Fruit fly (Drosophila melanogaster) whole organism, adult: ENCODE measurements around the gene faf.
A peak's percentile ranks its signal among the peaks of the same experiment; 100 is the strongest.

Source experiments
- CG11617 ChIP-seq: fragments of 200-800 bp; sonication (Bioruptor generic); optimal IDR thresholded peaks from 2 replicates; lab custom pipeline; 2017; ENCODE audit warnings: mild to moderate bottlenecking, missing biosample characterization, missing genetic modification reagents, missing genetic modification characterization
- CG12768 ChIP-seq: fragments of 200-800 bp; sonication (Bioruptor generic); optimal IDR thresholded peaks from 2 replicates; lab custom pipeline; 2017; ENCODE audit warnings: missing biosample characterization, missing genetic modification characterization, mild to moderate bottlenecking, moderate library complexity, missing genetic modification reagents
- CG14711 ChIP-seq: fragments of 200-800 bp; sonication (Bioruptor generic); optimal IDR thresholded peaks from 2 replicates; lab custom pipeline; 2018; ENCODE audit warnings: missing biosample characterization, mild to moderate bottlenecking, missing genetic modification characterization, moderate library complexity
- CG1620 ChIP-seq: fragments of 200-800 bp; sonication (Bioruptor generic); optimal IDR thresholded peaks from 2 replicates; lab custom pipeline; 2016; ENCODE audit warnings: missing biosample characterization, missing genetic modification characterization
- CG33017 ChIP-seq: fragments of 200-800 bp; sonication (Bioruptor generic); optimal IDR thresholded peaks from 2 replicates; lab custom pipeline; 2018; ENCODE audit warnings: missing biosample characterization, mild to moderate bottlenecking, missing genetic modification characterization, moderate library complexity
- CG5204 ChIP-seq: fragments of 200-800 bp; sonication (Bioruptor generic); optimal IDR thresholded peaks from 2 replicates; lab custom pipeline; 2016; ENCODE audit warnings: missing biosample characterization, missing genetic modification characterization
- CG7045 ChIP-seq: fragments of 200-800 bp; sonication (Bioruptor generic); optimal IDR thresholded peaks from 2 replicates; lab custom pipeline; 2017; ENCODE audit warnings: missing biosample characterization, mild to moderate bottlenecking, missing genetic modification characterization
- CG7101 ChIP-seq: fragments of 200-800 bp; sonication (Bioruptor generic); optimal IDR thresholded peaks from 2 replicates; lab custom pipeline; 2018; ENCODE audit warnings: missing biosample characterization, mild to moderate bottlenecking, missing genetic modification characterization, moderate library complexity
- Clk ChIP-seq: fragments of 200-800 bp; sonication (Bioruptor generic); optimal IDR thresholded peaks from 2 replicates; lab custom pipeline; 2017; ENCODE audit warnings: missing biosample characterization, missing genetic modification characterization
- Crg-1 ChIP-seq: fragments of 200-800 bp; sonication (Bioruptor generic); optimal IDR thresholded peaks from 2 replicates; lab custom pipeline; 2016; ENCODE audit warnings: missing biosample characterization, missing genetic modification characterization
- Hr96 ChIP-seq: fragments of 200-800 bp; sonication (Bioruptor generic); optimal IDR thresholded peaks from 2 replicates; lab custom pipeline; 2016; ENCODE audit warnings: missing biosample characterization, missing genetic modification characterization
- Mnt ChIP-seq: fragments of 200-800 bp; sonication (Bioruptor generic); optimal IDR thresholded peaks from 2 replicates; lab custom pipeline; 2016; ENCODE audit warnings: missing biosample characterization, mild to moderate bottlenecking, missing genetic modification characterization
- bab1 ChIP-seq: fragments of 200-800 bp; sonication (Bioruptor generic); optimal IDR thresholded peaks from 3 replicates; lab custom pipeline; 2019; ENCODE audit warnings: missing biosample characterization, mild to moderate bottlenecking, missing genetic modification characterization, moderate library complexity
- cic ChIP-seq: fragments of 200-800 bp; sonication (Bioruptor generic); optimal IDR thresholded peaks from 2 replicates; lab custom pipeline; 2017; ENCODE audit warnings: missing biosample characterization, mild to moderate bottlenecking, missing genetic modification characterization, moderate library complexity
- cnc ChIP-seq, 2 experiments: fragments of >200 bp; optimal IDR thresholded peaks; 2 replicates each; lab custom pipeline; 2017
- kay ChIP-seq: fragments of 200-800 bp; sonication (Bioruptor generic); peaks from one replicate; lab custom pipeline; 2016; ENCODE audit warnings: missing biosample characterization, missing genetic modification characterization, borderline replicate concordance
- ovo ChIP-seq: fragments of 200-800 bp; sonication (Bioruptor generic); optimal IDR thresholded peaks from 2 replicates; lab custom pipeline; 2016; ENCODE audit warnings: missing biosample characterization, missing genetic modification characterization
- pad ChIP-seq: fragments of 200-800 bp; sonication (Bioruptor generic); optimal IDR thresholded peaks from 3 replicates; lab custom pipeline; 2017; ENCODE audit warnings: missing biosample characterization, missing genetic modification characterization, mild to moderate bottlenecking, moderate library complexity, missing genetic modification reagents
- tj ChIP-seq: fragments of 200-800 bp; sonication (Bioruptor generic); optimal IDR thresholded peaks from 3 replicates; lab custom pipeline; 2017; ENCODE audit warnings: missing biosample characterization, mild to moderate bottlenecking, missing genetic modification characterization, moderate library complexity
- toe ChIP-seq: fragments of 200-800 bp; sonication (Bioruptor generic); optimal IDR thresholded peaks from 2 replicates; lab custom pipeline; 2016; ENCODE audit warnings: missing biosample characterization, missing genetic modification characterization

faf gene

DNA sequence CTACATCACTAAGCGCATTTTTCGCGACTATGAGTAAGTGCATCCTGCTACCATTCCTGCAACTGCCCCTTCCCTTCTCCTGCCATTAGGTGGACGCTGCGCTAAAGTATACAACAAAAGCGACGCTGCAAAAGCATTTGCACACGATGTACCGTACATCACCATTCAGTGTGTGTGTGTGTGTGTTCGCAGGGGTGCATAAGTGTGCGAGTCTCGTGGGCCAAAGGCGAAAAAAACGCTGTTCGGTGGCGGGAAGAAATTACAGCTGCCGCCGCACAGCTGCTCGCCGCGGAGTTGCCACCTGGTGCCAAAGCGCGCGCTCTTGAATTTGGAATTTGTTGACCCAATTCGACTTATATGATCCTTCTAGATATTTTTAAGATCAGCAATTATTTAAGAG, 17.6 kb downstream of the faf start:
- TF ChIP-seq Mnt (GFP tag; lab: Kevin White, UChicago), result peak; percentile 94
- TF ChIP-seq CG7101 (tag; lab: Kevin White, UChicago), result no peak
- TF ChIP-seq tj (GFP tag; lab: Kevin White, UChicago), result no peak
- TF ChIP-seq CG12768, result no peak
- no peak for TF ChIP-seq CG5204
- TF ChIP-seq kay (GFP tag; lab: Kevin White, UChicago), result no peak
- TF ChIP-seq CG11617 (GFP tag; lab: Kevin White, UChicago), result no peak
- TF ChIP-seq cic (GFP tag; lab: Kevin White, UChicago), result peak; percentile 43
- peak; percentile 12 for TF ChIP-seq ovo (GFP tag; lab: Kevin White, UChicago)
- peak; percentile 66 for TF ChIP-seq bab1 (GFP tag; lab: Kevin White, UChicago)

DNA sequence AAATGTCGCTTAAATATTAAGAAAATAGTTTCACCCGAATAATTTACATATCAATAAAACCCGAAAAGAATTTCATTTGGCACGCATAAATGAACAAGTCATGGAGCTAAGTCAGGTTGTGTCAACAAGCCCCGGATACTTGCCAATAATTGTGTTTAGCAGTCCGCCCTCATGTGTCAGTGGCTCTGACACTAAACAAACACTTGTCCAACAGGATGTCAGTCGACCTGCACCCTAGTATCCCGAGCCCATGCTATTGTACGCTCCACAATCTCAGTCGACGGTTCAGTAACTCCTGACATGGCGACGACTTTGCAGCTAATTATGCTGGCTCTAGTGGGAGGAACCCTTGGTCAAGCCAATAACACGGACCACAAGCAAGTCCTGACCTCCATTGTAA, 23.8 kb downstream of the faf start, which contains the start of gene Ir100a:
Ir100a (plus strand) TSS at position 301 of the 400 bp plus-strand sequence.
- TF ChIP-seq CG11617 (GFP tag; lab: Kevin White, UChicago) (no peak), Clk (no peak), Mnt (GFP tag; lab: Kevin White, UChicago) (no peak), kay (GFP tag; lab: Kevin White, UChicago) (no peak), CG33017 (no peak), CG14711 (tag; lab: Kevin White, UChicago) (no peak)

DNA sequence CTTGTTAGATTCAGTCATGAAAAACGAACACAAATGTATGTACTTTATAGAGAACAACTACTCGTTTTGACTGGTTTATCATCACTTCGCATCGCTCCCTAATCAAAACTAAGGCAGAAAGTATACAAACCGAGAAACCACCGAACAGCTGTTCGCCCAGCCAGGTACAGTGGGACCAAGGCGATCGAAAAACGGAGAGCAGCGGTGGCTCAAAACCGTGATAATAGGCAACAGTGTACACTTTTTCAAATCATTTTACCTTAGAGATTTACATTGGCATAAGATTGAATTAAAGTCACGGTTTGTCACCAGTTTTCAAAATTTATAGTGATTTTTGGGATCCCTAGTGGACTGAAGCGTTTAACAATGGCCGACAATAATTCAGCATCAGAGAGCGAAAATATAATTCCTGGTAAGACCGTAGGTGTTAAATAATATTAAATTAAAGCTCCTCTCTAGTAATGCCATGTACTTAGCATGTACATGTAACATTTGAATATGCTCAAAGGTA, 28.5 kb downstream of the faf start, which contains the start of the genes CG42233 and CG1971:
CG42233 (minus strand) TSS at position 51 of the 511 bp plus-strand sequence.
CG1971 (plus strand) TSS at position 241 of the 511 bp plus-strand sequence.
- TF ChIP-seq CG5204 (peak; percentile 34), CG14711 (tag; lab: Kevin White, UChicago) (peak; percentile 37), CG7101 (tag; lab: Kevin White, UChicago) (peak; percentile 51), CG33017 (peak; percentile 41), Hr96 (GFP tag; lab: Kevin White, UChicago) (peak; percentile 59), CG1620 (GFP tag; lab: Kevin White, UChicago) (peak; percentile 16), Clk (no peak), Mnt (GFP tag; lab: Kevin White, UChicago) (peak; percentile 30), cnc (optimal IDR thresholded peaks at IDR 0.05; lab: Kevin White, UChicago) (no peak), tj (GFP tag; lab: Kevin White, UChicago) (peak; percentile 15), bab1 (GFP tag; lab: Kevin White, UChicago) (peak; percentile 12), pad (peak; percentile 40), kay (GFP tag; lab: Kevin White, UChicago) (no peak), CG11617 (GFP tag; lab: Kevin White, UChicago) (peak; percentile 51), CG12768 (peak; percentile 1), CG7045 (GFP tag; lab: Kevin White, UChicago) (peak; percentile 39), toe (no peak)

DNA sequence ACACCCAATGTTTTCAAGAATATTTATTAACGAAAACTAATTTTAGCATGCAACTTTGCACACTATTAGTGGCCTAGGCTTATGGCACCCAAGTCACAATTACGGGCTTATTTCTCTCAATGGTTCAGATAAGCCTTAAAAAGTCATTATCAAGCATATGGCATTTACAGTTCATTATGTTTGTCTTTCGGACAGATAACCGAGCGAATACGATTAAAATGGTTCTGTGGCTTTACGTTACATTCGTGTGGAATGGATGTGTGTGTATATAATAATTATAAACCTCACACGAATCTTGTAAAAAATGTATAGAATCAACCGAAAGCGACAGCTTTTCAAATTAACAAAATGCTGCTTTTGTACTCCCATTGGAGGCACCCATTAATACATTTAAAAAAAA, 31.8 kb downstream of the faf start:
- TF ChIP-seq CG7045 (GFP tag; lab: Kevin White, UChicago), result no peak
- TF ChIP-seq CG12768, result no peak
- no peak for TF ChIP-seq ovo (GFP tag; lab: Kevin White, UChicago)
- TF ChIP-seq CG14711 (tag; lab: Kevin White, UChicago), result no peak
- no peak for TF ChIP-seq CG5204
- TF ChIP-seq bab1 (GFP tag; lab: Kevin White, UChicago), result no peak
- TF ChIP-seq CG7101 (tag; lab: Kevin White, UChicago), result no peak
- TF ChIP-seq cic (GFP tag; lab: Kevin White, UChicago), result no peak
- TF ChIP-seq Clk, result no peak
- TF ChIP-seq Mnt (GFP tag; lab: Kevin White, UChicago), result no peak
- TF ChIP-seq toe, result no peak
- no peak for TF ChIP-seq Crg-1

DNA sequence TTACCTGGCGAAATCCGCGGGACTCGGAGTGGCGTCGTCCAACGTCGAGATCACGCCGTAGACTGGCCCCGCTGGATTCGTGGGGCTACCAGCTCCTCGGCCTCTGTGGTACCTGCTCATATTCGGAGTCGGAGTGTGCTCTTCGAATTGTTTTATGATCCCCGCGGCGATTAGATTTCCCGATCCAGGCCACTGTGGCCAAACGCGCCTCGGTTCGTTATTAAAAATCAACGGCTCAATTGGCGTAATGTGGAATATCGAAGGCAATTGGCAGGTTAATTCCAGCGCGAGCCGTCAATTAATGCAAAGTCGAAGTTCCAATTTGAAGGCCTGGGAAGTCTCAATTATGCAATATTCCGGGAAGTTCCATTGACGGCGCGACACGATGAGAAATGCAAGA, 32.8 kb downstream of the faf start:
- TF ChIP-seq cnc (optimal IDR thresholded peaks at IDR 0.05; lab: Kevin White, UChicago), result no peak
- no peak for TF ChIP-seq Clk
- TF ChIP-seq Crg-1, result no peak
- TF ChIP-seq toe, result no peak
- no peak for TF ChIP-seq CG12768
- TF ChIP-seq Hr96 (GFP tag; lab: Kevin White, UChicago), result no peak
- TF ChIP-seq cic (GFP tag; lab: Kevin White, UChicago), result no peak
- TF ChIP-seq CG1620 (GFP tag; lab: Kevin White, UChicago), result no peak
- no peak for TF ChIP-seq bab1 (GFP tag; lab: Kevin White, UChicago)
- TF ChIP-seq CG33017, result no peak
- no peak for TF ChIP-seq CG7045 (GFP tag; lab: Kevin White, UChicago)
- TF ChIP-seq Mnt (GFP tag; lab: Kevin White, UChicago), result no peak
- TF ChIP-seq CG11617 (GFP tag; lab: Kevin White, UChicago), result no peak
- no peak for TF ChIP-seq CG5204

DNA sequence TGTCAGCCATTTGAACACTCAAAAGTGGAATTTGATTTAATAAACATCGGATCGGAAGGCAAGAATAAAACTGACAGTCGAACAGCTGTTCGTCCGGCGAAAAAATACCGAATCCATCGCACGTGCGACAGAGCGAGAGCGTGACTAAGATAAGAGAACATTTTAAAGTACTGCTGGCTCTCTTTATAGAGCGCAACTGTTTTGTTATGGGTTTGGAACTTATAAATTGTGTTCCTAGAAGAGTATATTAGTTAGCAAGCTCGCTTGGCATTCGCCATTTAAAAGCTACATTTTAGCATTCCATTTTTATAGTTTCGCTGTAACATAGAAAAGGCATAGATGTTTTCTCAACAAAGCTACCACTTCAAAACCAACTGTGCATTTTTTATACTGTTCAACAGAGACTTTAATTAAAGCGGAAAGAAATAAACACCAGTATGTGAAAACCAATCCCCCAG, 33.3 kb downstream of the faf start, which contains the start of gene Rift:
Rift (minus strand) TSS at position 114 of the 458 bp plus-strand sequence.
- TF ChIP-seq Clk, result peak; percentile 40
- TF ChIP-seq CG14711 (tag; lab: Kevin White, UChicago), result no peak
- TF ChIP-seq CG12768, result peak; percentile 30
- TF ChIP-seq pad, result peak; percentile 8
- TF ChIP-seq tj (GFP tag; lab: Kevin White, UChicago), result no peak
- TF ChIP-seq CG7045 (GFP tag; lab: Kevin White, UChicago), result peak; percentile 42
- TF ChIP-seq CG33017, result peak; percentile 43
- no peak for TF ChIP-seq ovo (GFP tag; lab: Kevin White, UChicago)
- TF ChIP-seq CG7101 (tag; lab: Kevin White, UChicago), result peak; percentile 24
- TF ChIP-seq Hr96 (GFP tag; lab: Kevin White, UChicago), result no peak
- TF ChIP-seq CG5204, result peak; percentile 22
- TF ChIP-seq CG11617 (GFP tag; lab: Kevin White, UChicago), result peak; percentile 42
- TF ChIP-seq Crg-1, result no peak
- TF ChIP-seq Mnt (GFP tag; lab: Kevin White, UChicago), result peak; percentile 79
- TF ChIP-seq cic (GFP tag; lab: Kevin White, UChicago), result no peak
- no peak for TF ChIP-seq CG1620 (GFP tag; lab: Kevin White, UChicago)
- TF ChIP-seq kay (GFP tag; lab: Kevin White, UChicago), result no peak
- TF ChIP-seq bab1 (GFP tag; lab: Kevin White, UChicago), result peak; percentile 37
- TF ChIP-seq cnc (optimal IDR thresholded peaks at IDR 0.05; lab: Kevin White, UChicago), result no peak
- TF ChIP-seq toe, result no peak
